Worm (Caenorhabditis elegans) whole organism, late embryonic: ENCODE data around the gene orc-5.
"Not testable (repeated sequence)": the region's sequence is repeated elsewhere in the genome, so short reads cannot be mapped to it uniquely, and the experiment has no call there.

Experiments used
- T23F11.4 ChIP-seq: fragments of 200-800 bp; sonication (Bioruptor generic); optimal IDR thresholded peaks from 2 replicates; lab custom pipeline; 2018; ENCODE audit warnings: mild to moderate bottlenecking, missing genetic modification characterization, missing compliant biosample characterization
- Y22D7AL.16 ChIP-seq: sonication (generic microtip); optimal IDR thresholded peaks from 2 replicates; lab custom pipeline; 2016; ENCODE audit warnings: missing genetic modification characterization, missing compliant biosample characterization
- ama-1 ChIP-seq: fragments of 150-350 bp; optimal IDR thresholded peaks from 2 replicates; lab custom pipeline; 2014
- ceh-2 ChIP-seq: sonication (generic microtip); optimal IDR thresholded peaks from 2 replicates; lab custom pipeline; 2016; ENCODE audit warnings: missing genotype, missing genetic modification characterization, missing compliant biosample characterization
- ceh-45 ChIP-seq: fragments of 200-800 bp; sonication (Bioruptor generic); IDR thresholded peaks from 2 replicates; pipeline ENCODE4 v1.3.6; 2022; ENCODE audit warnings: missing genetic modification reagents, missing genetic modification characterization, missing compliant biosample characterization
- gmeb-2 ChIP-seq: sonication (generic microtip); optimal IDR thresholded peaks from 2 replicates; lab custom pipeline; 2016; ENCODE audit warnings: missing genetic modification characterization, inconsistent platforms, missing compliant biosample characterization
- hlh-30 ChIP-seq: sonication (generic microtip); optimal IDR thresholded peaks from 2 replicates; lab custom pipeline; 2017; ENCODE audit warnings: antibody characterized with exemption, missing genetic modification characterization, missing compliant biosample characterization; ENCODE audit not compliant: insufficient read depth
- madf-2 ChIP-seq: sonication (generic microtip); optimal IDR thresholded peaks from 2 replicates; lab custom pipeline; 2017; ENCODE audit warnings: missing genetic modification characterization, missing compliant biosample characterization
- mec-3 ChIP-seq: sonication (generic microtip); optimal IDR thresholded peaks from 2 replicates; lab custom pipeline; 2016; ENCODE audit warnings: borderline replicate concordance, missing genetic modification characterization, missing compliant biosample characterization
- nfya-1 ChIP-seq: sonication (generic microtip); optimal IDR thresholded peaks from 2 replicates; lab custom pipeline; 2017; ENCODE audit warnings: missing genetic modification characterization, mild to moderate bottlenecking, missing compliant biosample characterization, antibody characterized with exemption, moderate library complexity
- pqm-1 ChIP-seq: sonication (generic microtip); optimal IDR thresholded peaks from 2 replicates; lab custom pipeline; 2016; ENCODE audit warnings: missing genetic modification characterization, missing compliant biosample characterization
- sox-4 ChIP-seq: sonication (generic microtip); optimal IDR thresholded peaks from 2 replicates; lab custom pipeline; 2017; ENCODE audit warnings: mild to moderate bottlenecking, missing genetic modification characterization, inconsistent platforms, missing compliant biosample characterization

ce11 chrIV:10751740-10752139 is 17.4 kb upstream of the orc-5 start, which contains the start of gene T25B9.2:
- TF ChIP-seq ama-1 (lab: Kevin White, UChicago); T23F11.4 (GFP tag; lab: Kevin White, UChicago); nfya-1; gmeb-2 (tag; lab: Kevin White, UChicago); Y22D7AL.16; madf-2; pqm-1 (tag; lab: Kevin White, UChicago); ceh-45 (GFP tag; lab: Robert Waterston, UW); sox-4 (tag; lab: Kevin White, UChicago); hlh-30 (tag; lab: Kevin White, UChicago); mec-3 (tag; lab: Kevin White, UChicago); ceh-2: not testable (repeated sequence)
